Fruit fly (Drosophila melanogaster) Kc167 (cell line): ENCODE measurements around the gene ldbr.

Experiments
- Myc ChIP-seq: fragments of >200 bp; optimal IDR thresholded peaks from 2 replicates; lab custom pipeline; 2017; ENCODE audit warnings: missing external identifiers
- Sin3A ChIP-seq: fragments of >200 bp; optimal IDR thresholded peaks from 2 replicates; lab custom pipeline; 2018; ENCODE audit warnings: missing external identifiers
- h ChIP-seq: fragments of >200 bp; optimal IDR thresholded peaks from 3 replicates; lab custom pipeline; 2018; ENCODE audit warnings: missing external identifiers
- insv ChIP-seq: fragments of >200 bp; optimal IDR thresholded peaks from 3 replicates; lab custom pipeline; 2018; ENCODE audit warnings: missing external identifiers
- psq ChIP-seq: fragments of >200 bp; optimal IDR thresholded peaks from 2 replicates; lab custom pipeline; 2017; ENCODE audit warnings: missing external identifiers
- ttk ChIP-seq: sonication (Bioruptor generic); optimal IDR thresholded peaks from 2 replicates; lab custom pipeline; 2017; ENCODE audit warnings: missing external identifiers

- TF ChIP-seq insv (lab: Kevin White, UChicago) (no peak), psq (lab: Kevin White, UChicago) (no peak), h (lab: Kevin White, UChicago) (no peak), Sin3A (lab: Kevin White, UChicago) (no peak), Myc (no peak), ttk (lab: Kevin White, UChicago) (no peak)
These were observed 34.6 kb downstream of the ldbr start for dm6 chr3L:8156199-8156598.
